Fruit fly (Drosophila melanogaster): ENCODE results near the gene Cpr76Bd.

Cpr76Bd gene

dm6 chr3L:19561745-19562144 lies 29.2 kb downstream of the Cpr76Bd start (continued):
- TF ChIP-seq CG12071 (GFP tag; optimal IDR thresholded peaks at IDR 0.05): no peak
- no peak for TF ChIP-seq ham (GFP tag; IDR thresholded peaks at IDR 0.05)
- no peak for TF ChIP-seq CG10959 (GFP tag; IDR thresholded peaks at IDR 0.05)
- TF ChIP-seq CG3995 (GFP tag; optimal IDR thresholded peaks at IDR 0.05): peak; percentile 22
- no peak for TF ChIP-seq HLHmδ (GFP tag; optimal IDR thresholded peaks at IDR 0.05)
- no peak for TF ChIP-seq zen2 (GFP tag; IDR thresholded peaks at IDR 0.05; ENCODE audit: partially characterized antibody)
- TF ChIP-seq so (GFP tag; IDR thresholded peaks at IDR 0.05): no peak
- TF ChIP-seq mirr (GFP tag; optimal IDR thresholded peaks at IDR 0.05): no peak
- TF ChIP-seq Jarid2 (GFP tag; optimal IDR thresholded peaks at IDR 0.05): no peak
- TF ChIP-seq peb (GFP tag; IDR thresholded peaks at IDR 0.05): no peak
- no peak for TF ChIP-seq gt (GFP tag; IDR thresholded peaks at IDR 0.05)
- TF ChIP-seq en (GFP tag; optimal IDR thresholded peaks at IDR 0.05): no peak
- TF ChIP-seq D19A (tag; optimal IDR thresholded peaks at IDR 0.05): no peak
- TF ChIP-seq CG17361 (GFP tag; IDR thresholded peaks at IDR 0.05): no peak
- no peak for TF ChIP-seq bsh (GFP tag; optimal IDR thresholded peaks at IDR 0.05)
- TF ChIP-seq trem (tag; optimal IDR thresholded peaks at IDR 0.05): no peak
- TF ChIP-seq CG7745 (tag; optimal IDR thresholded peaks at IDR 0.05): no peak
- no peak for TF ChIP-seq CG9609 (GFP tag; optimal IDR thresholded peaks at IDR 0.05)
- no peak for TF ChIP-seq chn (GFP tag; optimal IDR thresholded peaks at IDR 0.05)
- TF ChIP-seq CG8924 (tag; optimal IDR thresholded peaks at IDR 0.05): peak; percentile 1
- no peak for TF ChIP-seq br (optimal IDR thresholded peaks at IDR 0.05)
- TF ChIP-seq CG9932 (GFP tag; IDR thresholded peaks at IDR 0.05): peak; percentile 40
- no peak for TF ChIP-seq CG4617 (GFP tag; optimal IDR thresholded peaks at IDR 0.05; ENCODE audit: borderline replicate concordance)
- no peak for TF ChIP-seq NfI (GFP tag; optimal IDR thresholded peaks at IDR 0.05)
- no peak for TF ChIP-seq chinmo (GFP tag; IDR thresholded peaks at IDR 0.05; ENCODE audit: partially characterized antibody)
- no peak for TF ChIP-seq repo (GFP tag; optimal IDR thresholded peaks at IDR 0.05)
- TF ChIP-seq CG7963 (GFP tag; IDR thresholded peaks at IDR 0.05; ENCODE audit: partially characterized antibody): no peak
- TF ChIP-seq CG9215 (GFP tag; IDR thresholded peaks at IDR 0.05): no peak
- TF ChIP-seq Adf1 (GFP tag; IDR thresholded peaks at IDR 0.05): no peak
- no peak for TF ChIP-seq Elba2 (GFP tag; optimal IDR thresholded peaks at IDR 0.05)
- TF ChIP-seq maf-S (GFP tag; optimal IDR thresholded peaks at IDR 0.05): no peak
- TF ChIP-seq org-1 (GFP tag; optimal IDR thresholded peaks at IDR 0.05): peak; percentile 13
- no peak for TF ChIP-seq Hey (tag; optimal IDR thresholded peaks at IDR 0.05)
- no peak for TF ChIP-seq MTF-1 (GFP tag; optimal IDR thresholded peaks at IDR 0.05; ENCODE audit: borderline replicate concordance)
- TF ChIP-seq lmd (GFP tag; IDR thresholded peaks at IDR 0.05): no peak
- TF ChIP-seq Kr (GFP tag; optimal IDR thresholded peaks at IDR 0.05): no peak
- TF ChIP-seq ewg (GFP tag; optimal IDR thresholded peaks at IDR 0.05): no peak
- TF ChIP-seq Abd-B (GFP tag; optimal IDR thresholded peaks at IDR 0.05): no peak
- no peak for TF ChIP-seq CG32772 (GFP tag; IDR thresholded peaks at IDR 0.05)
- no peak for TF ChIP-seq HmgD (GFP tag; optimal IDR thresholded peaks at IDR 0.05)
- no peak for TF ChIP-seq CG1647 (GFP tag; optimal IDR thresholded peaks at IDR 0.05)
- TF ChIP-seq bowl (GFP tag; IDR thresholded peaks at IDR 0.05): no peak
- no peak for TF ChIP-seq z (GFP tag; IDR thresholded peaks at IDR 0.05)
- no peak for TF ChIP-seq CG9797 (GFP tag; optimal IDR thresholded peaks at IDR 0.05)
- TF ChIP-seq Ravus (GFP tag; IDR thresholded peaks at IDR 0.05): no peak
- no peak for TF ChIP-seq CG3838 (GFP tag; optimal IDR thresholded peaks at IDR 0.05)
- no peak for TF ChIP-seq crp (GFP tag; optimal IDR thresholded peaks at IDR 0.05)
- TF ChIP-seq CG2712 (tag; optimal IDR thresholded peaks at IDR 0.05): peak; percentile 45
- no peak for TF ChIP-seq Nf-YB (GFP tag; optimal IDR thresholded peaks at IDR 0.05)
- TF ChIP-seq CG12219 (GFP tag; optimal IDR thresholded peaks at IDR 0.05): no peak
- TF ChIP-seq ac (GFP tag; optimal IDR thresholded peaks at IDR 0.05): no peak
- no peak for TF ChIP-seq Scr (GFP tag; IDR thresholded peaks at IDR 0.05; ENCODE audit: partially characterized antibody)
